Worm (Caenorhabditis elegans) whole organism, mixed stage, embryonic: Measurements from ENCODE around the gene C02B8.1.

Source experiments
- ceh-39 ChIP-seq: fragments of 150-350 bp; optimal IDR thresholded peaks from 2 replicates; lab custom pipeline; 2014; ENCODE audit warnings: missing biosample characterization, missing genetic modification characterization
- ceh-83 ChIP-seq: fragments of 200-800 bp; sonication (Bioruptor generic); optimal IDR thresholded peaks from 2 replicates; lab custom pipeline; 2018; ENCODE audit warnings: mild to moderate bottlenecking, missing genetic modification characterization, missing compliant biosample characterization
- drap-1 ChIP-seq: fragments of 200-800 bp; sonication (Bioruptor generic); optimal IDR thresholded peaks from 3 replicates; lab custom pipeline; 2018; ENCODE audit warnings: mild to moderate bottlenecking, missing genetic modification characterization, missing compliant biosample characterization
- elt-1 ChIP-seq: sonication (generic microtip); optimal IDR thresholded peaks from 2 replicates; lab custom pipeline; 2017; ENCODE audit warnings: missing genetic modification characterization, mild to moderate bottlenecking, missing compliant biosample characterization, antibody characterized with exemption, moderate library complexity, borderline replicate concordance; ENCODE audit not compliant: insufficient read depth
- ham-2 ChIP-seq: fragments of 200-800 bp; sonication (Bioruptor generic); optimal IDR thresholded peaks from 2 replicates; lab custom pipeline; 2018; ENCODE audit warnings: mild to moderate bottlenecking, missing genetic modification characterization, missing compliant biosample characterization
- mab-5 ChIP-seq: fragments of 150-350 bp; optimal IDR thresholded peaks from 2 replicates; lab custom pipeline; 2014; ENCODE audit warnings: missing biosample characterization, missing genetic modification characterization
- mep-1 ChIP-seq: fragments of 150-350 bp; optimal IDR thresholded peaks from 2 replicates; lab custom pipeline; 2017; ENCODE audit warnings: missing biosample characterization, missing genetic modification reagents, missing genetic modification characterization, inconsistent platforms
- nhr-76 ChIP-seq: sonication (generic microtip); optimal IDR thresholded peaks from 2 replicates; lab custom pipeline; 2017; ENCODE audit warnings: missing biosample characterization, missing genetic modification characterization
- pha-4 ChIP-seq: fragments of 150-350 bp; optimal IDR thresholded peaks from 2 replicates; lab custom pipeline; 2018; ENCODE audit warnings: missing biosample characterization, missing genetic modification reagents, missing genetic modification characterization
- snpc-4 ChIP-seq: fragments of 150-350 bp; optimal IDR thresholded peaks from 2 replicates; lab custom pipeline; 2014; ENCODE audit warnings: missing biosample characterization, missing genetic modification characterization
- sptf-1 ChIP-seq: sonication (generic microtip); optimal IDR thresholded peaks from 2 replicates; lab custom pipeline; 2017; ENCODE audit warnings: mild to moderate bottlenecking, missing genetic modification characterization, moderate library complexity, missing compliant biosample characterization

DNA sequence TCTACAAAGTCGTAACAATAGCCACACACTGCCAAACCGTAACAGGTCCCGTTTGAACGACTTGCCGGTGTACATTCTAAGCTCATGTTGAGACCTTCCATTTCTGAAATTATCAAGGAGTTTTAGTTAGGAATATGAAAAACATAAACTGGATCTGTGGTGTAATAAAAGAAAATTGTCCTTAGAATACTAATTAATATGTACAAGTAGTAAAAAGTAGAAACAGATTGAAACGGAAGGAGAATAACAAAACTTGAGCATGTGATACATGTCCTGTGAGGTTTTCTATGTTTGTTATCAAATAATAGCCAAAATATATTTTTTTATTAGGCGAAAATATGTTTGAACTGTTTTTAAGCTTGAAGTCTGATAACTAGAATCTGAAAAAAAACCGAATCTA, 18.0 kb upstream of the C02B8.1 start, which contains the start of gene frpr-1:
- TF ChIP-seq snpc-4 (tag; lab: Kevin White, UChicago) (no peak), sptf-1 (tag; lab: Kevin White, UChicago) (no peak), elt-1 (no peak), drap-1 (no peak), ceh-39 (tag; lab: Kevin White, UChicago) (no peak), pha-4 (tag; lab: Kevin White, UChicago) (no peak), ham-2 (no peak), mab-5 (tag; lab: Kevin White, UChicago) (no peak), ceh-83 (no peak), nhr-76 (tag; lab: Kevin White, UChicago) (no peak), mep-1 (tag; lab: Kevin White, UChicago) (no peak)
